Worm (Caenorhabditis elegans) whole organism, L1 larva: ENCODE results near the gene AH6.3.
A peak's percentile ranks its signal among the peaks of the same experiment; 100 is the strongest.

Experiments
- C16A3.4 ChIP-seq: fragments of 150-350 bp; optimal IDR thresholded peaks from 2 replicates; lab custom pipeline; 2014; ENCODE audit warnings: missing biosample characterization, missing genetic modification characterization
- alr-1 ChIP-seq: fragments of 200-800 bp; sonication (Bioruptor generic); optimal IDR thresholded peaks from 2 replicates; lab custom pipeline; 2018; ENCODE audit warnings: borderline replicate concordance, mild to moderate bottlenecking, missing genetic modification characterization, missing compliant biosample characterization
- aly-2 ChIP-seq: fragments of 150-350 bp; optimal IDR thresholded peaks from 2 replicates; lab custom pipeline; 2014; ENCODE audit warnings: missing biosample characterization, missing genetic modification characterization
- blmp-1 ChIP-seq: fragments of 150-350 bp; optimal IDR thresholded peaks from 2 replicates; lab custom pipeline; 2014; ENCODE audit warnings: missing biosample characterization, missing genetic modification characterization
- ceh-82 ChIP-seq, 3 experiments: fragments of 150-350 bp in 1 of 3; sonication (generic microtip) in 2 of 3; optimal IDR thresholded peaks; 2 replicates each; lab custom pipeline; 2014 to 2017; ENCODE audit warnings: missing biosample characterization in 3 of 3, missing genetic modification characterization in 3 of 3
- efl-1 ChIP-seq, 4 experiments: fragments of 150-350 bp; optimal IDR thresholded peaks in 3 of 4; peaks in 1 of 4; 1 replicate in 1 of 4; 2 replicates in 3 of 4; lab custom pipeline; 2014; ENCODE audit warnings: missing biosample characterization in 2 of 4, missing genetic modification characterization in 2 of 4, missing genetic modification reagents in 2 of 4
- egl-13 ChIP-seq: sonication (generic microtip); optimal IDR thresholded peaks from 2 replicates; lab custom pipeline; 2016; ENCODE audit warnings: missing genotype, missing genetic modification reagents, missing genetic modification characterization, missing compliant biosample characterization
- egl-27 ChIP-seq, 2 experiments: fragments of 150-350 bp in 1 of 2; sonication (generic microtip); optimal IDR thresholded peaks; 3 replicates each; lab custom pipeline; 2017 to 2018; ENCODE audit warnings: missing biosample characterization in 2 of 2, missing genetic modification characterization in 2 of 2, missing genetic modification reagents in 2 of 2
- elt-3 ChIP-seq, 6 experiments: fragments of 150-350 bp in 1 of 6; sonication (generic microtip); optimal IDR thresholded peaks; 2 replicates each; lab custom pipeline; 2017 to 2018; ENCODE audit warnings: missing biosample characterization in 6 of 6, missing genetic modification characterization in 6 of 6, inconsistent platforms in 1 of 6
- ets-5 ChIP-seq: fragments of 200-800 bp; sonication (Bioruptor generic); IDR thresholded peaks from 2 replicates; pipeline ENCODE4 v1.3.6; 2022; ENCODE audit warnings: missing genetic modification characterization, missing compliant biosample characterization
- fkh-10 ChIP-seq: sonication (generic microtip); optimal IDR thresholded peaks from 2 replicates; lab custom pipeline; 2017; ENCODE audit warnings: missing biosample characterization, missing genetic modification reagents, missing genetic modification characterization
- fkh-4 ChIP-seq: sonication (generic microtip); optimal IDR thresholded peaks from 2 replicates; lab custom pipeline; 2016; ENCODE audit warnings: missing compliant biosample characterization, missing genetic modification characterization, borderline replicate concordance
- fkh-8 ChIP-seq: sonication (generic microtip); optimal IDR thresholded peaks from 2 replicates; lab custom pipeline; 2016; ENCODE audit warnings: mild to moderate bottlenecking, missing genetic modification characterization, missing compliant biosample characterization
- grh-1 ChIP-seq: fragments of 200-800 bp; sonication (Bioruptor generic); IDR thresholded peaks from 2 replicates; pipeline ENCODE4 v1.3.6; 2022; ENCODE audit warnings: missing genetic modification reagents, missing genetic modification characterization, missing compliant biosample characterization
- hlh-17 ChIP-seq: fragments of 200-800 bp; sonication (Bioruptor generic); optimal IDR thresholded peaks from 2 replicates; lab custom pipeline; 2018; ENCODE audit warnings: missing genetic modification characterization, mild to moderate bottlenecking, missing compliant biosample characterization, moderate library complexity, borderline replicate concordance
- jun-1 ChIP-seq: fragments of 150-350 bp; optimal IDR thresholded peaks from 2 replicates; lab custom pipeline; 2014; ENCODE audit warnings: missing biosample characterization, missing genetic modification reagents, missing genetic modification characterization
- lin-14 ChIP-seq: fragments of 200-800 bp; sonication (Bioruptor generic); optimal IDR thresholded peaks from 2 replicates; lab custom pipeline; 2018; ENCODE audit warnings: mild to moderate bottlenecking, missing genetic modification characterization, moderate library complexity, missing compliant biosample characterization
- lin-15B ChIP-seq: fragments of 150-350 bp; sonication (generic microtip); optimal IDR thresholded peaks from 3 replicates; lab custom pipeline; 2014; ENCODE audit warnings: missing biosample characterization, missing genetic modification characterization
- lin-35 ChIP-seq, 2 experiments: fragments of 150-350 bp; optimal IDR thresholded peaks; 2 replicates each; lab custom pipeline; 2014; ENCODE audit warnings: missing biosample characterization in 2 of 2, missing genetic modification characterization in 2 of 2, missing genetic modification reagents in 2 of 2
- lsy-2 ChIP-seq, 2 experiments: fragments of 150-350 bp; optimal IDR thresholded peaks; 2 replicates each; lab custom pipeline; 2014; ENCODE audit warnings: missing biosample characterization in 2 of 2, missing genetic modification characterization in 2 of 2
- mdl-1 ChIP-seq, 2 experiments: fragments of 150-350 bp; optimal IDR thresholded peaks; 2 replicates each; lab custom pipeline; 2014 to 2017; ENCODE audit warnings: missing biosample characterization in 2 of 2, missing genetic modification characterization in 2 of 2, inconsistent platforms in 1 of 2
- mep-1 ChIP-seq: fragments of 150-350 bp; optimal IDR thresholded peaks from 2 replicates; lab custom pipeline; 2014; ENCODE audit warnings: missing biosample characterization, missing genetic modification characterization
- nhr-12 ChIP-seq: sonication (generic microtip); optimal IDR thresholded peaks from 2 replicates; lab custom pipeline; 2017; ENCODE audit warnings: missing biosample characterization, missing genetic modification characterization
- nhr-19 ChIP-seq: fragments of 200-800 bp; sonication (Bioruptor generic); conservative IDR thresholded peaks from 2 replicates; pipeline ENCODE4 v1.3.6; 2022; ENCODE audit warnings: missing genetic modification characterization, missing compliant biosample characterization
- nhr-20 ChIP-seq: sonication (generic microtip); optimal IDR thresholded peaks from 2 replicates; lab custom pipeline; 2016; ENCODE audit warnings: mild to moderate bottlenecking, missing genetic modification characterization, missing compliant biosample characterization
- nhr-28 ChIP-seq: fragments of 150-350 bp; optimal IDR thresholded peaks from 2 replicates; lab custom pipeline; 2014; ENCODE audit warnings: missing biosample characterization, missing genetic modification characterization
- nhr-47 ChIP-seq: sonication (generic microtip); optimal IDR thresholded peaks from 2 replicates; lab custom pipeline; 2016; ENCODE audit warnings: mild to moderate bottlenecking, missing genetic modification characterization, moderate library complexity, missing compliant biosample characterization
- nhr-71 ChIP-seq: sonication (generic microtip); optimal IDR thresholded peaks from 2 replicates; lab custom pipeline; 2016; ENCODE audit warnings: mild to moderate bottlenecking, missing genetic modification characterization, moderate library complexity, missing compliant biosample characterization
- nhr-85 ChIP-seq: sonication (generic microtip); peaks from one replicate; lab custom pipeline; 2016; ENCODE audit warnings: missing genetic modification characterization, inconsistent platforms, missing compliant biosample characterization
- nhr-90 ChIP-seq: sonication (generic microtip); optimal IDR thresholded peaks from 2 replicates; lab custom pipeline; 2016; ENCODE audit warnings: mild to moderate bottlenecking, missing genetic modification characterization, missing compliant biosample characterization; ENCODE audit not compliant: poor library complexity
- pax-3 ChIP-seq: fragments of 200-800 bp; sonication (Bioruptor generic); optimal IDR thresholded peaks from 2 replicates; lab custom pipeline; 2018; ENCODE audit warnings: mild to moderate bottlenecking, missing genetic modification characterization, moderate library complexity, missing compliant biosample characterization
- pqm-1 ChIP-seq: sonication (generic microtip); optimal IDR thresholded peaks from 3 replicates; lab custom pipeline; 2017; ENCODE audit warnings: missing biosample characterization, missing genetic modification characterization
- rnt-1 ChIP-seq: sonication (generic microtip); optimal IDR thresholded peaks from 2 replicates; lab custom pipeline; 2016; ENCODE audit warnings: mild to moderate bottlenecking, missing genetic modification characterization, moderate library complexity, missing compliant biosample characterization
- snu-23 ChIP-seq: sonication (generic microtip); optimal IDR thresholded peaks from 2 replicates; lab custom pipeline; 2016; ENCODE audit warnings: missing genetic modification characterization, missing compliant biosample characterization
- sup-37 ChIP-seq: fragments of 200-800 bp; sonication (Bioruptor generic); optimal IDR thresholded peaks from 2 replicates; lab custom pipeline; 2018; ENCODE audit warnings: mild to moderate bottlenecking, missing genetic modification characterization, missing compliant biosample characterization
- tbx-2 ChIP-seq: sonication (generic microtip); optimal IDR thresholded peaks from 2 replicates; lab custom pipeline; 2016; ENCODE audit warnings: missing genetic modification characterization, missing compliant biosample characterization
- tlp-1 ChIP-seq: fragments of 150-350 bp; optimal IDR thresholded peaks from 2 replicates; lab custom pipeline; 2014; ENCODE audit warnings: missing biosample characterization, missing genetic modification characterization
- unc-30 ChIP-seq: sonication (generic microtip); optimal IDR thresholded peaks from 2 replicates; lab custom pipeline; 2017; ENCODE audit warnings: missing biosample characterization, missing genetic modification characterization
- vab-15 ChIP-seq: sonication (generic microtip); optimal IDR thresholded peaks from 2 replicates; lab custom pipeline; 2017; ENCODE audit warnings: missing genotype, mild to moderate bottlenecking, missing genetic modification characterization, missing compliant biosample characterization
- zag-1 ChIP-seq: fragments of 150-350 bp; optimal IDR thresholded peaks from 2 replicates; lab custom pipeline; 2014; ENCODE audit warnings: missing biosample characterization, missing genetic modification characterization
- zip-4 ChIP-seq: fragments of 200-800 bp; sonication (Bioruptor generic); optimal IDR thresholded peaks from 2 replicates; lab custom pipeline; 2018; ENCODE audit warnings: mild to moderate bottlenecking, missing genetic modification characterization, moderate library complexity, missing compliant biosample characterization
- ztf-4 ChIP-seq: fragments of 150-350 bp; optimal IDR thresholded peaks from 2 replicates; lab custom pipeline; 2014; ENCODE audit warnings: missing biosample characterization, missing genetic modification characterization

Gene AH6.3

DNA sequence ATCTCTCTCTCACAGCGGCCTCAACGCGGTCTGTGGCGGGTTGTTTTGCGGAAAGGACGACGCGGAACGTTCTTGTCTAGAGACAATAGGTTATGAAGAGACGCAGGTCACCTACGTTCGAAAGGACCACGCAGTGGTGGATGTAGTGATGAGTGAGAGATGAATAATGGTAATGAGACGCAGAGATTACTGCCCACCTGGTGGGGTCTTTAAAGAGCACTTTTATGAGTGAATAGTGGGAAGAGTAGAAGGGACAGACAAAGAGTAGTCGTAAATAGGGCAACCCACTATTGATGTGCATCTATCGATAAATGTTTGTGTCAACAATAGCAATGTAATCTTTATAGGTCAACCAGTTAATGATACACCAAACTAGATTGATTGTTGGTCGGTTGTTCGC, 27.8 kb upstream of the AH6.3 start:
- TF ChIP-seq elt-3 (tag; optimal IDR thresholded peaks at IDR 0.05; lab: Kevin White, UChicago) (no peak), pax-3 (tag; lab: Kevin White, UChicago) (no peak), fkh-8 (tag; lab: Kevin White, UChicago) (no peak), tbx-2 (tag; lab: Kevin White, UChicago) (no peak), egl-13 (tag; lab: Kevin White, UChicago) (no peak), nhr-85 (tag; lab: Kevin White, UChicago) (no peak), fkh-10 (GFP tag; lab: Kevin White, UChicago) (no peak)

DNA sequence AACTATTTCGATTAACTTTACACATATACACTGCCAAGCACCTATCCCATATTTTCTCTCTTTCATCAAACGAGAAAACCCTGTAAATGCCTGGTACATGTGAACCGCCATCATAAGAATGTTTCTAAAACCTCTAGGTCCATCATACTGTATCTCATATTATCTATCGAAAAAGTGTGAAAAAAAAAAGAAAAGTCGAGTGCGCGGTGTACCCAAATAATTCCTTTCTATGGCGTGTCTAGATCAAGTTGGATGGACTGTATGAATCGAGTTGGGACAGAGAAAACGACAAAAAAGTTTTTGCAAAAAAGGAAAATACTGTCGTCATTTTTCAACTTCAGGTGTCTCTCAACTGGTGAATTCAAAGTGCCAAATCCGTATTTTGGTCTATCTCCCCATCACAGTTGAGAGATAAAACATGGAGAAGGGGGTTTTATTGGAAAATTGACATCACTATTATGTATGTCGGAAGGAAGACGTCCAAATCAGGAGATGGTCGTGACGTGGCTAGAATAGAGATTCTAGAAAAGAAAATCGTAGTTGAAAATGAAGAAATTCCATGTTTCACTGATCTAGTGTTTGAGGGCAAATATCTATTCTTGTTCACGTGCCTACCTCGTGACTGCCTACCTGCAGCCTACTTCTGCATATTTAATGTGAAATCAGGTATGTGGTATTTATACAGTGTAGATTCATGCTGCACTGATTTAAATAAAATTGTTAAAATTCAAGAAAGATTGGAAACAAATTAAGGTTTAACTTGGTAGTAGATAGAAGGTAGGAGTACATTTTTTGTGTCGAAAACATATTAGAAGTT, 25.4 kb upstream of the AH6.3 start:
- no peak for TF ChIP-seq vab-15 (tag; lab: Kevin White, UChicago)
- peak in 2 of 6 experiments; percentile 1 to 45 for TF ChIP-seq elt-3 (tag; optimal IDR thresholded peaks at IDR 0.05; lab: Kevin White, UChicago)
- TF ChIP-seq nhr-12 (tag; lab: Kevin White, UChicago) = no peak
- TF ChIP-seq nhr-28 = no peak
- TF ChIP-seq alr-1 = no peak
- no peak for TF ChIP-seq egl-27 (tag; optimal IDR thresholded peaks at IDR 0.05; lab: Kevin White, UChicago)
- no peak for TF ChIP-seq jun-1
- no peak for TF ChIP-seq mdl-1 (tag; optimal IDR thresholded peaks at IDR 0.05; lab: Kevin White, UChicago)
- TF ChIP-seq nhr-85 (tag; lab: Kevin White, UChicago) = peak; percentile 96
- peak in 1 of 2 experiments; percentile 58 for TF ChIP-seq lsy-2 (tag; optimal IDR thresholded peaks at IDR 0.05; lab: Kevin White, UChicago)
- TF ChIP-seq nhr-47 (tag; lab: Kevin White, UChicago) = peak; percentile 24
- no peak for TF ChIP-seq aly-2 (tag; lab: Kevin White, UChicago)
- TF ChIP-seq nhr-90 (tag; lab: Kevin White, UChicago) = peak; percentile 54
- no peak for TF ChIP-seq tlp-1
- TF ChIP-seq blmp-1 = peak; percentile 38
- TF ChIP-seq C16A3.4 (tag; lab: Kevin White, UChicago) = no peak
- TF ChIP-seq mep-1 (tag; lab: Kevin White, UChicago) = peak; percentile 36
- no peak for TF ChIP-seq pax-3 (tag; lab: Kevin White, UChicago)
- TF ChIP-seq fkh-10 (GFP tag; lab: Kevin White, UChicago) = no peak
- TF ChIP-seq nhr-71 (tag; lab: Kevin White, UChicago) = peak; percentile 77
- TF ChIP-seq lin-14 (GFP tag; lab: Kevin White, UChicago) = peak; percentile 58
- peak; percentile 63 for TF ChIP-seq snu-23 (GFP tag; lab: Kevin White, UChicago)
- peak; percentile 64 for TF ChIP-seq nhr-20 (tag; lab: Kevin White, UChicago)
- no peak for TF ChIP-seq lin-15B (tag; lab: Kevin White, UChicago)
- no peak for TF ChIP-seq ets-5 (GFP tag; lab: Robert Waterston, UW)
- TF ChIP-seq grh-1 = peak; percentile 36; the same call in 1 of the 2 replicates
- TF ChIP-seq rnt-1 (tag; lab: Kevin White, UChicago) = no peak
- no peak for TF ChIP-seq fkh-4 (tag; lab: Kevin White, UChicago)
- TF ChIP-seq zip-4 = no peak
- TF ChIP-seq lin-35 (GFP tag; optimal IDR thresholded peaks at IDR 0.05; lab: Kevin White, UChicago) = peak in 1 of 2 experiments; percentile 7
- TF ChIP-seq hlh-17 (GFP tag; lab: Kevin White, UChicago) = no peak
- no peak for TF ChIP-seq unc-30 (tag; lab: Kevin White, UChicago)
- TF ChIP-seq nhr-19 (GFP tag; lab: Robert Waterston, UW) = peak; percentile 34; the same call in 1 of the 2 replicates

- TF ChIP-seq sup-37 (GFP tag; lab: Kevin White, UChicago) (no peak), tbx-2 (tag; lab: Kevin White, UChicago) (peak; percentile 17), ztf-4 (tag; lab: Kevin White, UChicago) (no peak), egl-13 (tag; lab: Kevin White, UChicago) (no peak), pqm-1 (no peak), jun-1 (no peak), lin-14 (GFP tag; lab: Kevin White, UChicago) (peak; percentile 79), nhr-20 (tag; lab: Kevin White, UChicago) (no peak), nhr-71 (tag; lab: Kevin White, UChicago) (peak; percentile 24), nhr-90 (tag; lab: Kevin White, UChicago) (no peak), ets-5 (GFP tag; lab: Robert Waterston, UW) (no peak), snu-23 (GFP tag; lab: Kevin White, UChicago) (peak; percentile 2), zip-4 (peak; percentile 37), efl-1 (optimal IDR thresholded peaks at IDR 0.05; lab: Kevin White, UChicago) (no peak), efl-1 (GFP tag; optimal IDR thresholded peaks at IDR 0.05 in 1 of 2; lab: Kevin White, UChicago) (peak in 1 of 2 experiments; percentile 16), lsy-2 (tag; optimal IDR thresholded peaks at IDR 0.05; lab: Kevin White, UChicago) (peak in 1 of 2 experiments; percentile 19), ceh-82 (tag; optimal IDR thresholded peaks at IDR 0.05; lab: Kevin White, UChicago) (peak in 1 of 3 experiments; percentile 20), zag-1 (tag; lab: Kevin White, UChicago) (peak; percentile 16), vab-15 (tag; lab: Kevin White, UChicago) (no peak)
- TF ChIP-seq, all 84 proteins: peak for 9
These were observed 21.5 kb upstream of the AH6.3 start for ce11 chrII:9497309-9497708.
